Fruit fly (Drosophila melanogaster) whole organism, embryonic: ENCODE results near the gene CG5805.
A peak's percentile ranks its signal among the peaks of the same experiment; 100 is the strongest.

ENCODE experiments used
- CG10267 ChIP-seq: fragments of 200-800 bp; sonication (Bioruptor generic); optimal IDR thresholded peaks from 2 replicates; lab custom pipeline; 2018; ENCODE audit warnings: missing biosample characterization, mild to moderate bottlenecking, missing genetic modification characterization, moderate library complexity
- CG10274 ChIP-seq: fragments of 200-800 bp; sonication (Bioruptor generic); optimal IDR thresholded peaks from 3 replicates; lab custom pipeline; 2017; ENCODE audit warnings: missing biosample characterization, mild to moderate bottlenecking, missing genetic modification characterization
- CG10654 ChIP-seq: fragments of 200-800 bp; sonication (Bioruptor generic); optimal IDR thresholded peaks from 2 replicates; lab custom pipeline; 2016; ENCODE audit warnings: missing biosample characterization, missing genetic modification characterization
- CG10959 ChIP-seq: fragments of 200-800 bp; sonication (Bioruptor generic); IDR thresholded peaks from 2 replicates; pipeline ENCODE4 v1.3.6; 2022; ENCODE audit warnings: missing biosample characterization, missing genetic modification characterization
- CG11398 ChIP-seq: fragments of 200-800 bp; sonication (Bioruptor generic); optimal IDR thresholded peaks from 2 replicates; lab custom pipeline; 2016; ENCODE audit warnings: missing biosample characterization, missing genetic modification characterization
- CG13894 ChIP-seq: fragments of 200-800 bp; sonication (Bioruptor generic); optimal IDR thresholded peaks from 3 replicates; lab custom pipeline; 2018; ENCODE audit warnings: missing biosample characterization, mild to moderate bottlenecking, missing genetic modification characterization, moderate library complexity
- CG15601 ChIP-seq: fragments of 200-800 bp; sonication (Bioruptor generic); optimal IDR thresholded peaks from 3 replicates; lab custom pipeline; 2019; ENCODE audit warnings: missing biosample characterization, mild to moderate bottlenecking, missing genetic modification characterization, moderate library complexity
- CG15696 ChIP-seq: fragments of 200-800 bp; sonication (Bioruptor generic); optimal IDR thresholded peaks from 2 replicates; lab custom pipeline; 2019; ENCODE audit warnings: missing biosample characterization, mild to moderate bottlenecking, missing genetic modification characterization, moderate library complexity
- CG16813 ChIP-seq: fragments of 200-800 bp; sonication (Bioruptor generic); IDR thresholded peaks from 3 replicates; pipeline ENCODE4 v1.3.6; 2022; ENCODE audit warnings: missing biosample characterization, missing genetic modification characterization; ENCODE audit not compliant: partially characterized antibody
- CG18011 ChIP-seq: fragments of 200-800 bp; sonication (Bioruptor generic); optimal IDR thresholded peaks from 2 replicates; lab custom pipeline; 2017; ENCODE audit warnings: missing biosample characterization, missing genetic modification characterization, mild to moderate bottlenecking, moderate library complexity, missing genotype
- CG2129 ChIP-seq: fragments of 200-800 bp; sonication (Bioruptor generic); IDR thresholded peaks from 2 replicates; pipeline ENCODE4 v1.3.6; 2022; ENCODE audit warnings: missing biosample characterization, missing genetic modification characterization; ENCODE audit not compliant: partially characterized antibody
- CG30020 ChIP-seq: fragments of 200-800 bp; optimal IDR thresholded peaks from 2 replicates; lab custom pipeline; 2019; ENCODE audit warnings: missing biosample characterization, mild to moderate bottlenecking, missing genetic modification characterization, moderate library complexity
- CG3163 ChIP-seq: fragments of 200-800 bp; sonication (Bioruptor generic); optimal IDR thresholded peaks from 3 replicates; lab custom pipeline; 2016; ENCODE audit warnings: missing biosample characterization, missing genetic modification characterization
- CG4328 ChIP-seq: fragments of 200-800 bp; sonication (Bioruptor generic); optimal IDR thresholded peaks from 3 replicates; lab custom pipeline; 2017; ENCODE audit warnings: missing biosample characterization, missing genetic modification reagents, missing genetic modification characterization
- CG4360 ChIP-seq: fragments of 200-800 bp; sonication (Bioruptor generic); IDR thresholded peaks from 2 replicates; pipeline ENCODE4 v1.3.6; 2022; ENCODE audit warnings: missing biosample characterization, missing genetic modification characterization
- CG43689 ChIP-seq: fragments of 200-800 bp; sonication (Bioruptor generic); IDR thresholded peaks from 2 replicates; pipeline ENCODE4 v1.3.6; 2022; ENCODE audit warnings: missing biosample characterization, missing genetic modification characterization
- CG6765 ChIP-seq: fragments of 200-800 bp; sonication (Bioruptor generic); optimal IDR thresholded peaks from 3 replicates; lab custom pipeline; 2017; ENCODE audit warnings: missing biosample characterization, mild to moderate bottlenecking, missing genetic modification characterization
- CG7357 ChIP-seq: fragments of 200-800 bp; sonication (Bioruptor generic); IDR thresholded peaks from 3 replicates; pipeline ENCODE4 v1.3.6; 2022; ENCODE audit warnings: missing biosample characterization, missing genetic modification characterization
- CG7928 ChIP-seq: fragments of 200-800 bp; sonication (Bioruptor generic); optimal IDR thresholded peaks from 2 replicates; lab custom pipeline; 2017; ENCODE audit warnings: missing biosample characterization, mild to moderate bottlenecking, missing genetic modification characterization
- CG8281 ChIP-seq: fragments of 200-800 bp; sonication (Bioruptor generic); optimal IDR thresholded peaks from 2 replicates; lab custom pipeline; 2018; ENCODE audit warnings: missing biosample characterization, mild to moderate bottlenecking, missing genetic modification characterization, moderate library complexity
- D19B ChIP-seq: fragments of 200-800 bp; sonication (Bioruptor generic); optimal IDR thresholded peaks from 2 replicates; lab custom pipeline; 2017; ENCODE audit warnings: missing biosample characterization, mild to moderate bottlenecking, missing genetic modification characterization
- Doc3 ChIP-seq: fragments of 200-800 bp; sonication (Bioruptor generic); IDR thresholded peaks from 3 replicates; pipeline ENCODE4 v1.3.6; 2022; ENCODE audit warnings: missing biosample characterization, missing genetic modification characterization; ENCODE audit not compliant: partially characterized antibody
- HHEX ChIP-seq: fragments of 200-800 bp; sonication (Bioruptor generic); optimal IDR thresholded peaks from 3 replicates; lab custom pipeline; 2017; ENCODE audit warnings: missing biosample characterization, mild to moderate bottlenecking, missing genetic modification characterization, missing genetic modification reagents
- Jarid2 ChIP-seq: fragments of 200-800 bp; sonication (Bioruptor generic); optimal IDR thresholded peaks from 3 replicates; lab custom pipeline; 2017; ENCODE audit warnings: mild to moderate bottlenecking, missing biosample characterization, missing genetic modification reagents, missing genetic modification characterization
- NC2β ChIP-seq: fragments of 200-800 bp; sonication (Bioruptor generic); optimal IDR thresholded peaks from 2 replicates; lab custom pipeline; 2016; ENCODE audit warnings: missing biosample characterization, missing genetic modification characterization
- Nf-YC ChIP-seq: fragments of 200-800 bp; optimal IDR thresholded peaks from 3 replicates; lab custom pipeline; 2019; ENCODE audit warnings: missing biosample characterization, mild to moderate bottlenecking, missing genetic modification characterization, moderate library complexity
- Ptx1 ChIP-seq: fragments of 200-800 bp; sonication (Bioruptor generic); IDR thresholded peaks from 2 replicates; pipeline ENCODE4 v1.3.6; 2022; ENCODE audit warnings: missing biosample characterization, missing genetic modification characterization
- bab2 ChIP-seq: fragments of 200-800 bp; sonication (Bioruptor generic); optimal IDR thresholded peaks from 2 replicates; lab custom pipeline; 2016; ENCODE audit warnings: missing biosample characterization, missing genetic modification characterization
- cg ChIP-seq: fragments of 200-800 bp; sonication (Bioruptor generic); optimal IDR thresholded peaks from 3 replicates; lab custom pipeline; 2019; ENCODE audit warnings: missing biosample characterization, mild to moderate bottlenecking, missing genetic modification characterization, moderate library complexity
- ci ChIP-seq: fragments of 200-800 bp; sonication (Bioruptor generic); IDR thresholded peaks from 3 replicates; pipeline ENCODE4 v1.3.6; 2022; ENCODE audit warnings: missing biosample characterization, missing genetic modification characterization
- da ChIP-seq: fragments of 200-800 bp; sonication (Bioruptor generic); optimal IDR thresholded peaks from 2 replicates; lab custom pipeline; 2016; ENCODE audit warnings: missing biosample characterization, missing genetic modification characterization
- dm ChIP-seq: fragments of 200-800 bp; sonication (Bioruptor generic); optimal IDR thresholded peaks from 3 replicates; lab custom pipeline; 2016; ENCODE audit warnings: missing biosample characterization, missing genetic modification characterization
- grau ChIP-seq: fragments of 200-800 bp; optimal IDR thresholded peaks from 3 replicates; lab custom pipeline; 2019; ENCODE audit warnings: missing biosample characterization, mild to moderate bottlenecking, missing genetic modification characterization, moderate library complexity
- hth ChIP-seq: fragments of >200 bp; optimal IDR thresholded peaks from 2 replicates; lab custom pipeline; 2017; ENCODE audit warnings: inconsistent platforms
- maf-S ChIP-seq: fragments of 200-800 bp; sonication (Bioruptor generic); optimal IDR thresholded peaks from 2 replicates; lab custom pipeline; 2016; ENCODE audit warnings: missing biosample characterization, missing genetic modification characterization
- odd ChIP-seq: fragments of 200-800 bp; sonication (Bioruptor generic); optimal IDR thresholded peaks from 2 replicates; lab custom pipeline; 2017; ENCODE audit warnings: missing biosample characterization, mild to moderate bottlenecking, missing genetic modification characterization
- otp ChIP-seq: fragments of 200-800 bp; sonication (Bioruptor generic); IDR thresholded peaks from 3 replicates; pipeline ENCODE4, ENCODE4 v1.3.6; 2022; ENCODE audit warnings: missing biosample characterization, missing genetic modification characterization
- pan ChIP-seq, 4 experiments: fragments of >200 bp in 3 of 4; fragments of 200-800 bp in 1 of 4; sonication (Bioruptor generic) in 1 of 4; optimal IDR thresholded peaks in 3 of 4; IDR thresholded peaks in 1 of 4; 2 replicates each; pipeline versions ENCODE4 v1.3.6 to Lab custom; 2017 to 2022; ENCODE audit warnings: missing biosample characterization in 2 of 4, missing genetic modification characterization in 2 of 4, mixed read lengths in 1 of 4
- pfk ChIP-seq: fragments of 200-800 bp; sonication (Bioruptor generic); optimal IDR thresholded peaks from 2 replicates; lab custom pipeline; 2018; ENCODE audit warnings: missing biosample characterization, mild to moderate bottlenecking, missing genetic modification characterization, moderate library complexity
- prd ChIP-seq, 3 experiments: fragments of >200 bp in 2 of 3; fragments of 200-800 bp in 1 of 3; sonication (Bioruptor generic) in 1 of 3; optimal IDR thresholded peaks in 2 of 3; IDR thresholded peaks in 1 of 3; 2 replicates in 2 of 3; 3 replicates in 1 of 3; pipeline versions ENCODE4 v1.3.6 to Lab custom; 2017 to 2022; ENCODE audit warnings: missing biosample characterization in 1 of 3, missing genetic modification characterization in 1 of 3
- pum ChIP-seq: fragments of 200-800 bp; sonication (Bioruptor generic); optimal IDR thresholded peaks from 2 replicates; lab custom pipeline; 2016; ENCODE audit warnings: missing biosample characterization, missing genetic modification characterization
- ranshi ChIP-seq: fragments of 200-800 bp; sonication (Bioruptor generic); IDR thresholded peaks from 2 replicates; pipeline ENCODE4 v1.3.6; 2022; ENCODE audit warnings: missing biosample characterization, missing genetic modification characterization
- sim ChIP-seq: fragments of 200-800 bp; sonication (Bioruptor generic); IDR thresholded peaks from 2 replicates; pipeline ENCODE4 v1.3.6; 2022; ENCODE audit warnings: missing biosample characterization, missing genetic modification characterization
- tna ChIP-seq: fragments of 200-800 bp; sonication (Bioruptor generic); IDR thresholded peaks from 2 replicates; pipeline ENCODE4 v1.3.6; 2022; ENCODE audit warnings: missing biosample characterization, missing genetic modification characterization; ENCODE audit not compliant: partially characterized antibody
- trem ChIP-seq: fragments of 200-800 bp; optimal IDR thresholded peaks from 3 replicates; lab custom pipeline; 2019; ENCODE audit warnings: missing biosample characterization, mild to moderate bottlenecking, missing genetic modification characterization, moderate library complexity
- trh ChIP-seq: fragments of 200-800 bp; sonication (Bioruptor generic); optimal IDR thresholded peaks from 2 replicates; lab custom pipeline; 2016; ENCODE audit warnings: missing biosample characterization, missing genetic modification characterization
- wor ChIP-seq: fragments of 200-800 bp; sonication (Bioruptor generic); IDR thresholded peaks from 2 replicates; pipeline ENCODE4 v1.3.6; 2022; ENCODE audit warnings: missing biosample characterization, missing genetic modification characterization

The CG5805 gene

DNA sequence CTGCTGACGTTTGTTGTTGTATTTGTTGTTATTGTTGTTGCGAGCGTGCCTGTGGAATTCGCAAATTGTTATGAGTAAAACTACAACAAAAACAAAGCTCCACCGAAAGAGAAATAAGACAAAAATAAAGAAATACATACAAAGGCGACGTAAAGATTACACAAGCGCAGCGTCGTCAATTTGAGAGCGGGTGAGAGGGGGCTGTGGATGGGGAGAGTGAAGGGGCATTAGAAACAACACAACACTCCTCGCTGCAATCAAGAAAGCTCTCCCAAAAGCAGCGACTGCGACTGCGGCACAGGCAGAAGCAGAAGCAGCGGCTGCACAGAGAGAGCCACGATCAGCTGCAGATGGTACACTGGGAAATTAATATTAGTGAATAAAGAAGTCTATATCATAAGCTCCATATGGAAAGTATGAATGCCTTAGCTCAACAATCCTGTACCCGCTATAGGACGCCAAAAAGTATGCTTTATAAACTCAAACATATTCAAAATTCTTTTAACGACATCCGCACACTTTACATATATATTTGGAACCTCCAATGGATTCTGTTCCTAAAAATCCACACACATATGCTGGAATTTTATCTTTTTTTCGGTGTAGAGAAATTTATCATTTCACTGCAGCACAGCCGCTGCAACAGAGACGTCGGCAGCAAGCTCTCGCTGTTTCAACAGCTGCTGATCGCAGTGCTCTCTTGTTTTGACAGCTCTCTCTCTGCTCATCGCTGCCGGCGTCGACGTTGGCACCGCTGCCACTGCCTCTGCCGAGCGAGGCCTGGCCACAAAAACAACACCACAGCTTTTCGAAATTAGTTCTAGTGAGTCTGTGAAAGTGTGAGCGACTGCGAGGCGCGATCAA lies 18.5 kb downstream of the CG5805 start, which contains the start of gene CG13631 (continued):
- peak; percentile 95 for TF ChIP-seq NC2β (GFP tag; lab: Kevin White, UChicago)
- TF ChIP-seq bab2 (GFP tag; lab: Kevin White, UChicago), result peak; percentile 94
- TF ChIP-seq CG10654 (GFP tag; lab: Kevin White, UChicago), result peak; percentile 93
- TF ChIP-seq wor, result peak; percentile 97
- peak; percentile 16 for TF ChIP-seq Jarid2 (GFP tag; lab: Kevin White, UChicago)
- TF ChIP-seq CG3163 (GFP tag; lab: Kevin White, UChicago), result peak; percentile 52
- TF ChIP-seq CG10267 (tag; lab: Kevin White, UChicago), result peak; percentile 90
- peak; percentile 97 for TF ChIP-seq pum (GFP tag; lab: Kevin White, UChicago)
- TF ChIP-seq pan (optimal IDR thresholded peaks at IDR 0.05; lab: Kevin White, UChicago), result no peak
- peak in 1 of 2 experiments; percentile 89 for TF ChIP-seq pan (GFP tag; optimal IDR thresholded peaks at IDR 0.05 in 1 of 2, IDR thresholded peaks at IDR 0.05 in 1 of 2)
- no peak for TF ChIP-seq prd (optimal IDR thresholded peaks at IDR 0.05; lab: Kevin White, UChicago)
- peak; percentile 95 for TF ChIP-seq prd (GFP tag; IDR thresholded peaks at IDR 0.05; lab: Robert Waterston, UW)
- peak; percentile 86 for TF ChIP-seq ranshi (GFP tag; lab: Robert Waterston, UW)
- peak; percentile 78 for TF ChIP-seq CG30020 (tag; lab: Kevin White, UChicago)
- peak; percentile 74 for TF ChIP-seq CG10274 (GFP tag; lab: Kevin White, UChicago)
- peak; percentile 9 for TF ChIP-seq CG6765 (GFP tag; lab: Kevin White, UChicago)
- TF ChIP-seq CG15601 (tag; lab: Kevin White, UChicago), result peak; percentile 97
- peak; percentile 66 for TF ChIP-seq CG15696 (tag; lab: Kevin White, UChicago)
- TF ChIP-seq pfk, result no peak
- TF ChIP-seq D19B (GFP tag; lab: Kevin White, UChicago), result peak; percentile 33
- peak; percentile 83 for TF ChIP-seq otp (GFP tag; lab: Robert Waterston, UW)
- peak; percentile 88 for TF ChIP-seq odd (GFP tag; lab: Kevin White, UChicago)
- TF ChIP-seq hth (lab: Kevin White, UChicago), result no peak
- peak; percentile 89 for TF ChIP-seq trh
- peak; percentile 83 for TF ChIP-seq dm
- peak; percentile 72 for TF ChIP-seq da (GFP tag; lab: Kevin White, UChicago)
- peak; percentile 92 for TF ChIP-seq grau (tag; lab: Kevin White, UChicago)
- no peak for TF ChIP-seq CG13894 (tag; lab: Kevin White, UChicago)
- TF ChIP-seq CG2129 (GFP tag; lab: Robert Waterston, UW), result no peak
- peak; percentile 55 for TF ChIP-seq CG4360 (GFP tag; lab: Robert Waterston, UW)
- peak; percentile 74 for TF ChIP-seq Nf-YC (tag; lab: Kevin White, UChicago)
- TF ChIP-seq CG10959 (GFP tag; lab: Robert Waterston, UW), result peak; percentile 83
- no peak for TF ChIP-seq tna (GFP tag; lab: Robert Waterston, UW)
- no peak for TF ChIP-seq CG16813 (GFP tag; lab: Robert Waterston, UW)
- 0 out of 2 replicates have a peak, but pooled peaks have one; percentile 32 for TF ChIP-seq CG43689 (GFP tag; lab: Robert Waterston, UW)
- peak; percentile 80 for TF ChIP-seq CG8281 (tag; lab: Kevin White, UChicago)
- no peak for TF ChIP-seq CG7928 (GFP tag; lab: Kevin White, UChicago)
- peak; percentile 85 for TF ChIP-seq CG7357 (GFP tag; lab: Robert Waterston, UW)
- peak; percentile 88 for TF ChIP-seq CG11398 (GFP tag; lab: Kevin White, UChicago)
- TF ChIP-seq ci (GFP tag; lab: Robert Waterston, UW), result peak; percentile 95
- TF ChIP-seq CG18011 (GFP tag; lab: Kevin White, UChicago), result no peak
- TF ChIP-seq HHEX (GFP tag; lab: Kevin White, UChicago), result peak; percentile 92
- peak; percentile 84 for TF ChIP-seq CG4328 (GFP tag; lab: Kevin White, UChicago)
- peak; percentile 94 for TF ChIP-seq Ptx1 (GFP tag; lab: Robert Waterston, UW)
- TF ChIP-seq cg (GFP tag; lab: Kevin White, UChicago), result peak; percentile 44
- peak; percentile 85 for TF ChIP-seq maf-S (GFP tag; lab: Kevin White, UChicago)
- TF ChIP-seq trem (tag; lab: Kevin White, UChicago), result peak; percentile 94
- peak; percentile 67; the same call in 1 of the 2 replicates for TF ChIP-seq sim (GFP tag; lab: Robert Waterston, UW)
- no peak for TF ChIP-seq Doc3 (GFP tag; lab: Robert Waterston, UW)
